Worm (Caenorhabditis elegans): ENCODE results near the gene T14F9.2.

ce11 chrX:2216242-2216641, 17.9 kb upstream of the T14F9.2 start:
- no peak for TF ChIP-seq ztf-11 (tag; optimal IDR thresholded peaks at IDR 0.05)
- TF ChIP-seq ets-5 (GFP tag; IDR thresholded peaks at IDR 0.05) = no peak
- TF ChIP-seq nhr-77 (tag; optimal IDR thresholded peaks at IDR 0.05) = no peak
- TF ChIP-seq nhr-237 (tag; optimal IDR thresholded peaks at IDR 0.05) = no peak
- TF ChIP-seq Y116A8C.19 (tag; optimal IDR thresholded peaks at IDR 0.05; ENCODE audit: borderline replicate concordance) = no peak
- no peak for TF ChIP-seq ces-1 (GFP tag; optimal IDR thresholded peaks at IDR 0.05)
- no peak for TF ChIP-seq tlp-1 (tag; optimal IDR thresholded peaks at IDR 0.05)
- no peak for TF ChIP-seq elt-3 (tag; optimal IDR thresholded peaks at IDR 0.05)
- no peak for TF ChIP-seq sup-37 (GFP tag; optimal IDR thresholded peaks at IDR 0.05)
- TF ChIP-seq jun-1 (tag; optimal IDR thresholded peaks at IDR 0.05) = no peak
- no peak for TF ChIP-seq mep-1 (tag; optimal IDR thresholded peaks at IDR 0.05)
